Fruit fly (Drosophila melanogaster) whole organism, prepupa: ENCODE data around the gene CG14106.

Source experiments
- Blimp-1 ChIP-seq: fragments of 200-800 bp; sonication (Bioruptor generic); optimal IDR thresholded peaks from 3 replicates; lab custom pipeline; 2017; ENCODE audit warnings: missing biosample characterization, missing genetic modification characterization, mild to moderate bottlenecking, moderate library complexity, missing genetic modification reagents
- CG10669 ChIP-seq: fragments of 200-800 bp; sonication (Bioruptor generic); optimal IDR thresholded peaks from 3 replicates; lab custom pipeline; 2018; ENCODE audit warnings: missing biosample characterization, mild to moderate bottlenecking, missing genetic modification characterization, moderate library complexity
- CG11762 ChIP-seq: fragments of 200-800 bp; sonication (Bioruptor generic); optimal IDR thresholded peaks from 3 replicates; lab custom pipeline; 2016; ENCODE audit warnings: missing biosample characterization, missing genetic modification characterization; ENCODE audit not compliant: insufficient read depth
- CG15336 ChIP-seq: fragments of 200-800 bp; sonication (Bioruptor generic); IDR thresholded peaks from 2 replicates; pipeline ENCODE4 v1.3.6; 2022; ENCODE audit warnings: missing biosample characterization, missing genetic modification characterization
- CG31627 ChIP-seq: fragments of 200-800 bp; sonication (Bioruptor generic); optimal IDR thresholded peaks from 3 replicates; lab custom pipeline; 2016; ENCODE audit warnings: missing biosample characterization, missing genetic modification characterization
- CG32006 ChIP-seq: fragments of 200-800 bp; sonication (Bioruptor generic); optimal IDR thresholded peaks from 3 replicates; lab custom pipeline; 2017; ENCODE audit warnings: missing biosample characterization, mild to moderate bottlenecking, missing genetic modification characterization
- CG34406 ChIP-seq: fragments of 200-800 bp; sonication (Bioruptor generic); optimal IDR thresholded peaks from 3 replicates; lab custom pipeline; 2016; ENCODE audit warnings: missing biosample characterization, missing genetic modification characterization
- CG6163 ChIP-seq: fragments of 200-800 bp; sonication (Bioruptor generic); IDR thresholded peaks from 3 replicates; pipeline ENCODE4 v1.3.6; 2022; ENCODE audit warnings: missing biosample characterization, missing genetic modification characterization
- CG6808 ChIP-seq: fragments of 200-800 bp; sonication (Bioruptor generic); optimal IDR thresholded peaks from 3 replicates; lab custom pipeline; 2017; ENCODE audit warnings: missing biosample characterization, missing genetic modification characterization, mild to moderate bottlenecking, moderate library complexity, missing genetic modification reagents
- CG6854 ChIP-seq: fragments of 200-800 bp; sonication (Bioruptor generic); optimal IDR thresholded peaks from 2 replicates; lab custom pipeline; 2017; ENCODE audit warnings: missing biosample characterization, mild to moderate bottlenecking, missing genetic modification characterization
- CG8119 ChIP-seq: fragments of 200-800 bp; sonication (Bioruptor generic); IDR thresholded peaks from 3 replicates; pipeline ENCODE4 v1.3.6; 2022; ENCODE audit warnings: missing biosample characterization, missing genetic modification characterization
- CG8319 ChIP-seq: fragments of 200-800 bp; sonication (Bioruptor generic); optimal IDR thresholded peaks from 3 replicates; lab custom pipeline; 2016; ENCODE audit warnings: missing biosample characterization, missing genetic modification characterization
- CG8632 ChIP-seq: fragments of 200-800 bp; sonication (Bioruptor generic); optimal IDR thresholded peaks from 3 replicates; lab custom pipeline; 2016; ENCODE audit warnings: missing biosample characterization, missing genetic modification characterization
- Eip75B ChIP-seq: fragments of 200-800 bp; sonication (Bioruptor generic); optimal IDR thresholded peaks from 3 replicates; lab custom pipeline; 2016; ENCODE audit warnings: missing biosample characterization, missing genetic modification characterization
- Eip78C ChIP-seq: fragments of 200-800 bp; sonication (Bioruptor generic); peaks from one replicate; lab custom pipeline; 2016; ENCODE audit warnings: missing biosample characterization, missing genetic modification characterization
- Ets21C ChIP-seq: fragments of 200-800 bp; sonication (Bioruptor generic); optimal IDR thresholded peaks from 3 replicates; lab custom pipeline; 2016; ENCODE audit warnings: missing biosample characterization, missing genetic modification characterization
- Lpt ChIP-seq: fragments of 200-800 bp; sonication (Bioruptor generic); optimal IDR thresholded peaks from 3 replicates; lab custom pipeline; 2016; ENCODE audit warnings: missing biosample characterization, missing genetic modification characterization
- Smox ChIP-seq: fragments of 200-800 bp; sonication (Bioruptor generic); optimal IDR thresholded peaks from 3 replicates; lab custom pipeline; 2016; ENCODE audit warnings: missing biosample characterization, missing genetic modification characterization
- Sox102F ChIP-seq: fragments of 200-800 bp; sonication (Bioruptor generic); optimal IDR thresholded peaks from 2 replicates; lab custom pipeline; 2016; ENCODE audit warnings: missing biosample characterization, mild to moderate bottlenecking, missing genetic modification characterization
- Sox15 ChIP-seq: fragments of 200-800 bp; sonication (Bioruptor generic); optimal IDR thresholded peaks from 3 replicates; lab custom pipeline; 2016; ENCODE audit warnings: missing biosample characterization, missing genetic modification characterization
- achi ChIP-seq: fragments of 200-800 bp; sonication (Bioruptor generic); optimal IDR thresholded peaks from 3 replicates; lab custom pipeline; 2016; ENCODE audit warnings: missing biosample characterization, missing genetic modification characterization
- acj6 ChIP-seq: fragments of 200-800 bp; sonication (Bioruptor generic); optimal IDR thresholded peaks from 3 replicates; lab custom pipeline; 2016; ENCODE audit warnings: missing biosample characterization, missing genetic modification characterization
- cyc ChIP-seq: fragments of 200-800 bp; sonication (Bioruptor generic); optimal IDR thresholded peaks from 3 replicates; lab custom pipeline; 2016; ENCODE audit warnings: missing biosample characterization, missing genetic modification characterization
- dac ChIP-seq: fragments of 200-800 bp; sonication (Bioruptor generic); optimal IDR thresholded peaks from 2 replicates; lab custom pipeline; 2017; ENCODE audit warnings: missing biosample characterization, mild to moderate bottlenecking, missing genetic modification characterization
- dsx ChIP-seq: fragments of 200-800 bp; optimal IDR thresholded peaks from 3 replicates; lab custom pipeline; 2019; ENCODE audit warnings: missing biosample characterization, mild to moderate bottlenecking, missing genetic modification characterization, moderate library complexity; ENCODE audit not compliant: poor library complexity, severe bottlenecking
- eg ChIP-seq: fragments of 200-800 bp; sonication (Bioruptor generic); IDR thresholded peaks from 3 replicates; pipeline ENCODE4 v1.3.6; 2022; ENCODE audit warnings: missing biosample characterization, missing genetic modification characterization
- esn ChIP-seq: fragments of 200-800 bp; sonication (Bioruptor generic); optimal IDR thresholded peaks from 2 replicates; lab custom pipeline; 2016; ENCODE audit warnings: missing biosample characterization, mild to moderate bottlenecking, missing genetic modification characterization, moderate library complexity
- fd59A ChIP-seq: fragments of 200-800 bp; sonication (Bioruptor generic); optimal IDR thresholded peaks from 2 replicates; lab custom pipeline; 2017; ENCODE audit warnings: missing biosample characterization, mild to moderate bottlenecking, missing genetic modification characterization, missing genetic modification reagents
- fd85E ChIP-seq: fragments of 200-800 bp; sonication (Bioruptor generic); optimal IDR thresholded peaks from 3 replicates; lab custom pipeline; 2016; ENCODE audit warnings: missing biosample characterization, missing genetic modification characterization
- fkh ChIP-seq: fragments of 200-800 bp; sonication (Bioruptor generic); optimal IDR thresholded peaks from 3 replicates; lab custom pipeline; 2017; ENCODE audit warnings: missing biosample characterization, mild to moderate bottlenecking, missing genetic modification characterization, moderate library complexity
- lz ChIP-seq: fragments of 200-800 bp; sonication (Bioruptor generic); optimal IDR thresholded peaks from 3 replicates; lab custom pipeline; 2016; ENCODE audit warnings: missing biosample characterization, missing genetic modification characterization
- net ChIP-seq: fragments of 200-800 bp; sonication (Bioruptor generic); optimal IDR thresholded peaks from 3 replicates; lab custom pipeline; 2016; ENCODE audit warnings: missing biosample characterization, missing genetic modification characterization
- pdm3 ChIP-seq: fragments of 200-800 bp; sonication (Bioruptor generic); optimal IDR thresholded peaks from 3 replicates; lab custom pipeline; 2016; ENCODE audit warnings: missing biosample characterization, missing genetic modification characterization
- ss ChIP-seq, 2 experiments: fragments of 200-800 bp; sonication (Bioruptor generic); optimal IDR thresholded peaks; 2 replicates in 1 of 2; 3 replicates in 1 of 2; lab custom pipeline; 2017 to 2018; ENCODE audit warnings: mild to moderate bottlenecking in 2 of 2, missing biosample characterization in 2 of 2, missing genetic modification characterization in 2 of 2, moderate library complexity in 1 of 2
- svp ChIP-seq: fragments of 200-800 bp; sonication (Bioruptor generic); peaks from one replicate; lab custom pipeline; 2016; ENCODE audit warnings: missing biosample characterization, missing genetic modification characterization

Gene CG14106

DNA sequence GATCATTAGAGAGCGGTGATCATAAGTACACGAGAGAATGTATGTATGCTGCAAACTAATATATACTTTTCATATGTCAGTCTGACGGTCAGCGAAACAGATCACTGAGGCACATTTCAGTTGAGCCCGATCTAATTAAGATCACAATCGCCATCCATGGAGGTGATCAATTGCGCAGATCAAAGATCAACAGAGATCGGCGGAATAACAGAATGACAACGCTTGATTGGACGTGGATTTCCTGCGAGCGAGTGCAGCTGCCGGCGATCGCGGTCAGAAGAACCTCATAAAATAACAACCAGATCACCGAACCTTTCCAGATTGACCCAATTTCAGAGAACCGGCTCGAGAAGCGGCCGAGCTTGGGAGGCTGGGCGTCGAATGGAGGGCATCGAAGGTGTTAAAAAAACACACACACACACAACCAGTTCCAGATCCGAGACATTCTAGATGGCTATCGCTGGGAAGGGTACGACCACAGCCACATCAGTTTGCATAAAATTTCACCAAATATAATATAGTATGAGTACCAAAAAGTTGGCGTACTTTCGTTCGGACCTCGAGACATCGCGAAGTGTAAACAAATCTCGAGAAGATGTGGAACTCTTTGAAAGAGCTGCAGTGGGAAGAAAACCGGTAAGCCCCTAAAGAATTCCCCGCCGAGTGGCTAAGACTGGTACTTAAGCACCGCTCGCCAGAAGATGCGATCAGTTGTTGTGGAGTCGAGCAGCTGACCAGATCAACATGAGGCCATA is 43.2 kb downstream of the CG14106 start, which contains the start of gene ImpL1:
Gene ImpL1 (plus strand): TSS at position 705 of the 755 bp plus-strand sequence.
- TF ChIP-seq Sox15 (GFP tag; lab: Kevin White, UChicago) (no peak), Blimp-1 (GFP tag; lab: Kevin White, UChicago) (peak; percentile 65), Eip78C (GFP tag; lab: Kevin White, UChicago) (peak; percentile 58), Eip75B (GFP tag; lab: Kevin White, UChicago) (peak; percentile 20), lz (GFP tag; lab: Kevin White, UChicago) (no peak), CG6854 (GFP tag; lab: Kevin White, UChicago) (peak; percentile 45), svp (GFP tag; lab: Kevin White, UChicago) (peak; percentile 92), esn (GFP tag; lab: Kevin White, UChicago) (no peak), CG8319 (GFP tag; lab: Kevin White, UChicago) (no peak)
- TF ChIP-seq, all 60 proteins: peak for 5

DNA sequence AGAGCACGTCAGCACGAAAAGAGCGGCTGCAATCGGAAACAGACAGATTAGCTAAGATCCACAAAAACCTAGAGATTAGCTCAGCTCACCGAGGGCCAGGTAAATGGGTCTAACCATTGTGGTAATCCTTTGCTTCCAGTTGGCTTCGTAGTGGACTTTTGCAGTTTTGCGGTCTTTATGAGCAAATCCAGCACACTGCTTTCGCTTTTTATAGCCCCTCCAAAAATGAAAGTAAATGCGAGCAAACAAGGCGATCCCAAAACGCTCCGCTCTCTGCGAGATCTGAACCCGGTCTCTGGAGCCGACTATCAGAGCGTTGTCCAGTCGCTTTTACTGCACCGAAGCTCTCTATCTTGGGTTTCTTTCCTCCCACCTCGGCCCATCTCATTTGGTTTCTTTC is 44.3 kb downstream of the CG14106 start, which contains the start of gene CG14107:
Gene CG14107 (minus strand): TSS at position 187 of the 400 bp plus-strand sequence.
- TF ChIP-seq eg (GFP tag; lab: Robert Waterston, UW): no peak
- no peak for TF ChIP-seq CG6808 (GFP tag; lab: Kevin White, UChicago)
- no peak for TF ChIP-seq CG10669 (GFP tag; lab: Kevin White, UChicago)
- peak; percentile 35 for TF ChIP-seq CG6854 (GFP tag; lab: Kevin White, UChicago)
- TF ChIP-seq fd59A (GFP tag; lab: Kevin White, UChicago): no peak
- no peak for TF ChIP-seq fkh
- TF ChIP-seq svp (GFP tag; lab: Kevin White, UChicago): peak; percentile 60
- TF ChIP-seq Blimp-1 (GFP tag; lab: Kevin White, UChicago): peak; percentile 89
- TF ChIP-seq CG32006 (GFP tag; lab: Kevin White, UChicago): peak; percentile 11

- TF ChIP-seq CG6163 (GFP tag; lab: Robert Waterston, UW) (no peak), esn (GFP tag; lab: Kevin White, UChicago) (no peak), pdm3 (no peak), Ets21C (GFP tag; lab: Kevin White, UChicago) (no peak), CG6854 (GFP tag; lab: Kevin White, UChicago) (no peak), Lpt (GFP tag; lab: Kevin White, UChicago) (no peak), cyc (GFP tag; lab: Kevin White, UChicago) (no peak), Sox102F (GFP tag; lab: Kevin White, UChicago) (no peak), CG34406 (GFP tag; lab: Kevin White, UChicago) (no peak), CG8119 (GFP tag; lab: Robert Waterston, UW) (no peak), CG11762 (GFP tag; lab: Kevin White, UChicago) (no peak), CG15336 (GFP tag; lab: Robert Waterston, UW) (no peak), dsx (no peak), achi (GFP tag; lab: Kevin White, UChicago) (no peak), dac (GFP tag; lab: Kevin White, UChicago) (no peak), net (no peak), fd85E (GFP tag; lab: Kevin White, UChicago) (no peak), CG31627 (GFP tag; lab: Kevin White, UChicago) (no peak), ss (GFP tag; optimal IDR thresholded peaks at IDR 0.05; lab: Kevin White, UChicago) (no peak), Smox (no peak)
Measured at dm6 chr3L:13378202-13378601, 47.3 kb downstream of the CG14106 start, which contains the start of gene SNCF. TSS of gene SNCF (plus strand) at chr3L:13378583.

- no peak for TF ChIP-seq Sox102F (GFP tag; lab: Kevin White, UChicago)
- TF ChIP-seq svp (GFP tag; lab: Kevin White, UChicago): peak; percentile 1
- no peak for TF ChIP-seq CG8632
- no peak for TF ChIP-seq Lpt (GFP tag; lab: Kevin White, UChicago)
- no peak for TF ChIP-seq CG31627 (GFP tag; lab: Kevin White, UChicago)
- no peak for TF ChIP-seq CG6163 (GFP tag; lab: Robert Waterston, UW)
- no peak for TF ChIP-seq acj6 (GFP tag; lab: Kevin White, UChicago)
Measured at dm6 chr3L:13377657-13378056, 47.8 kb downstream of the CG14106 start, which contains the start of gene CG14111. TSS of gene CG14111 (plus strand) at chr3L:13377957.
